Worm (Caenorhabditis elegans): ENCODE data around the gene rib-1.

rib-1 gene

ce11 chrIV:11593415-11594190 is 15.0 kb downstream of the rib-1 start, which contains the start of gene F40F11.3 (continued):
- TF ChIP-seq lin-15B (tag; optimal IDR thresholded peaks at IDR 0.05): peak; percentile 23
- no peak for TF ChIP-seq C34B4.2 (tag; optimal IDR thresholded peaks at IDR 0.05)
- TF ChIP-seq elt-3 (tag; optimal IDR thresholded peaks at IDR 0.05): peak in 3 of 6 experiments; percentile 44 to 81 (median 79)
- peak; percentile 83 for TF ChIP-seq nhr-19 (GFP tag; conservative IDR thresholded peaks at IDR 0.05)
- TF ChIP-seq ztf-4 (tag; optimal IDR thresholded peaks at IDR 0.05): peak; percentile 96
- peak; percentile 50 for TF ChIP-seq nhr-11 (tag; optimal IDR thresholded peaks at IDR 0.05)
- no peak for TF ChIP-seq tlp-1 (tag; optimal IDR thresholded peaks at IDR 0.05)
- no peak for TF ChIP-seq nhr-84 (tag; optimal IDR thresholded peaks at IDR 0.05)
- TF ChIP-seq nhr-20 (tag; optimal IDR thresholded peaks at IDR 0.05): peak; percentile 84
- TF ChIP-seq lin-39 (tag; optimal IDR thresholded peaks at IDR 0.05): peak; percentile 25
- TF ChIP-seq grh-1 (GFP tag; IDR thresholded peaks at IDR 0.05): peak; percentile 46
- peak; percentile 87 for TF ChIP-seq tbx-2 (tag; optimal IDR thresholded peaks at IDR 0.05)
- peak; percentile 73 for TF ChIP-seq pax-3 (tag; optimal IDR thresholded peaks at IDR 0.05)
- TF ChIP-seq C16A3.4 (tag; optimal IDR thresholded peaks at IDR 0.05): peak; percentile 89
- peak; percentile 67 for TF ChIP-seq skn-1 (tag; optimal IDR thresholded peaks at IDR 0.05)
- peak; percentile 87 for TF ChIP-seq rnt-1 (tag; optimal IDR thresholded peaks at IDR 0.05)
- TF ChIP-seq C04F5.9 (tag; optimal IDR thresholded peaks at IDR 0.05): peak; percentile 61
- TF ChIP-seq mef-2 (tag; optimal IDR thresholded peaks at IDR 0.05): peak; percentile 6
- peak; percentile 49 for TF ChIP-seq elt-2 (tag; optimal IDR thresholded peaks at IDR 0.05)
- peak; percentile 33 for TF ChIP-seq pqm-1 (tag; optimal IDR thresholded peaks at IDR 0.05)
- TF ChIP-seq nhr-85 (tag): peak; percentile 94
- TF ChIP-seq F16B12.6 (tag; optimal IDR thresholded peaks at IDR 0.05): no peak
- TF ChIP-seq sox-4 (tag; optimal IDR thresholded peaks at IDR 0.05): peak; percentile 66
- no peak for TF ChIP-seq nhr-12 (tag; optimal IDR thresholded peaks at IDR 0.05)
- peak; percentile 77 for TF ChIP-seq isw-1 (GFP tag; IDR thresholded peaks at IDR 0.05)
- peak; percentile 91 for TF ChIP-seq swsn-7 (tag; optimal IDR thresholded peaks at IDR 0.05)
- TF ChIP-seq egl-13 (tag; optimal IDR thresholded peaks at IDR 0.05): peak; percentile 83
- TF ChIP-seq unc-98 (GFP tag; IDR thresholded peaks at IDR 0.05): no peak
- no peak for TF ChIP-seq efl-3 (GFP tag; optimal IDR thresholded peaks at IDR 0.05)
- peak; percentile 85 for TF ChIP-seq vab-15 (tag; optimal IDR thresholded peaks at IDR 0.05)
- no peak for TF ChIP-seq nhr-28 (tag; optimal IDR thresholded peaks at IDR 0.05)
- TF ChIP-seq aha-1 (tag; optimal IDR thresholded peaks at IDR 0.05): no peak
- peak; percentile 92 for TF ChIP-seq nhr-71 (tag; optimal IDR thresholded peaks at IDR 0.05)
- peak; percentile 96 for TF ChIP-seq snu-23 (GFP tag; optimal IDR thresholded peaks at IDR 0.05)
- peak; percentile 80 for TF ChIP-seq ceh-8 (GFP tag; optimal IDR thresholded peaks at IDR 0.05)
- peak in 1 of 2 experiments; percentile 67 for TF ChIP-seq ztf-11 (tag; optimal IDR thresholded peaks at IDR 0.05)
- TF ChIP-seq efl-1 (optimal IDR thresholded peaks at IDR 0.05): peak; percentile 83 to 93
- peak; percentile 45 to 97 for TF ChIP-seq efl-1 (GFP tag; optimal IDR thresholded peaks at IDR 0.05 in 1 of 2)
- peak; percentile 90 for TF ChIP-seq jun-1 (tag; optimal IDR thresholded peaks at IDR 0.05)
- TF ChIP-seq lin-35 (GFP tag; optimal IDR thresholded peaks at IDR 0.05): peak; percentile 77 to 84
- TF ChIP-seq ets-5 (GFP tag; IDR thresholded peaks at IDR 0.05): no peak
- TF ChIP-seq alr-1 (tag; optimal IDR thresholded peaks at IDR 0.05; ENCODE audit: borderline replicate concordance): no peak
- TF ChIP-seq zip-4 (GFP tag; optimal IDR thresholded peaks at IDR 0.05): peak; percentile 33
- peak; percentile 89 for TF ChIP-seq unc-130 (tag; optimal IDR thresholded peaks at IDR 0.05)
- TF ChIP-seq pag-3 (tag; optimal IDR thresholded peaks at IDR 0.05; ENCODE audit: borderline replicate concordance, insufficient read depth): no peak
- TF ChIP-seq irx-1 (tag; optimal IDR thresholded peaks at IDR 0.05): peak; percentile 34
- peak; percentile 85 for TF ChIP-seq nhr-237 (tag; optimal IDR thresholded peaks at IDR 0.05)
- peak; percentile 97 for TF ChIP-seq lin-14 (GFP tag; optimal IDR thresholded peaks at IDR 0.05)
- peak; percentile 51 to 60 (median 57) for TF ChIP-seq dpl-1 (GFP tag; optimal IDR thresholded peaks at IDR 0.05)
- TF ChIP-seq sptf-1 (tag; optimal IDR thresholded peaks at IDR 0.05): no peak
- TF ChIP-seq zag-1 (tag; optimal IDR thresholded peaks at IDR 0.05): no peak
- no peak for TF ChIP-seq ceh-63 (GFP tag; optimal IDR thresholded peaks at IDR 0.05)

Data from whole organism, L1 larva.